Fruit fly (Drosophila melanogaster) whole organism, pupa: ENCODE data around the gene bru1.

Source experiments
- CG10348 ChIP-seq: fragments of 200-800 bp; sonication (Bioruptor generic); IDR thresholded peaks from 2 replicates; pipeline ENCODE4 v1.3.6; 2022; ENCODE audit warnings: missing biosample characterization, missing genetic modification characterization
- CG13204 ChIP-seq: fragments of 200-800 bp; sonication (Bioruptor generic); optimal IDR thresholded peaks from 2 replicates; lab custom pipeline; 2018; ENCODE audit warnings: missing biosample characterization, mild to moderate bottlenecking, missing genetic modification characterization, moderate library complexity
- CG14655 ChIP-seq: fragments of 200-800 bp; sonication (Bioruptor generic); optimal IDR thresholded peaks from 3 replicates; lab custom pipeline; 2017; ENCODE audit warnings: mild to moderate bottlenecking, missing biosample characterization, missing genetic modification reagents, missing genetic modification characterization
- CG17806 ChIP-seq: fragments of 200-800 bp; sonication (Bioruptor generic); optimal IDR thresholded peaks from 2 replicates; lab custom pipeline; 2018; ENCODE audit warnings: missing biosample characterization, mild to moderate bottlenecking, missing genetic modification characterization, moderate library complexity
- CG8159 ChIP-seq: fragments of 200-800 bp; sonication (Bioruptor generic); optimal IDR thresholded peaks from 3 replicates; lab custom pipeline; 2018; ENCODE audit warnings: missing biosample characterization, mild to moderate bottlenecking, missing genetic modification characterization, moderate library complexity
- CG8301 ChIP-seq: fragments of 200-800 bp; sonication (Bioruptor generic); optimal IDR thresholded peaks from 2 replicates; lab custom pipeline; 2018; ENCODE audit warnings: missing biosample characterization, mild to moderate bottlenecking, missing genetic modification characterization
- CG9948 ChIP-seq: fragments of 200-800 bp; sonication (Bioruptor generic); optimal IDR thresholded peaks from 2 replicates; lab custom pipeline; 2018; ENCODE audit warnings: missing biosample characterization, mild to moderate bottlenecking, missing genetic modification characterization, moderate library complexity
- EcR ChIP-seq: fragments of 200-800 bp; sonication (Bioruptor generic); optimal IDR thresholded peaks from 3 replicates; lab custom pipeline; 2019; ENCODE audit warnings: missing biosample characterization, missing genetic modification characterization, mild to moderate bottlenecking, moderate library complexity, missing genetic modification reagents
- Ets98B ChIP-seq: fragments of 200-800 bp; sonication (Bioruptor generic); IDR thresholded peaks from 2 replicates; pipeline ENCODE4 v1.3.6; 2022; ENCODE audit warnings: missing biosample characterization, missing genetic modification characterization
- Pif1B ChIP-seq: fragments of 200-800 bp; sonication (Bioruptor generic); optimal IDR thresholded peaks from 3 replicates; lab custom pipeline; 2016; ENCODE audit warnings: missing biosample characterization, missing genetic modification characterization
- Snoo ChIP-seq: fragments of 200-800 bp; sonication (Bioruptor generic); optimal IDR thresholded peaks from 3 replicates; lab custom pipeline; 2017; ENCODE audit warnings: missing biosample characterization, mild to moderate bottlenecking, missing genetic modification characterization, inconsistent platforms
- fd96Ca ChIP-seq: fragments of 200-800 bp; sonication (Bioruptor generic); IDR thresholded peaks from 3 replicates; pipeline ENCODE4 v1.3.6; 2022; ENCODE audit warnings: missing biosample characterization, missing genetic modification characterization
- gl ChIP-seq: fragments of 200-800 bp; sonication (Bioruptor generic); optimal IDR thresholded peaks from 2 replicates; lab custom pipeline; 2018; ENCODE audit warnings: missing biosample characterization, mild to moderate bottlenecking, missing genetic modification characterization

DNA sequence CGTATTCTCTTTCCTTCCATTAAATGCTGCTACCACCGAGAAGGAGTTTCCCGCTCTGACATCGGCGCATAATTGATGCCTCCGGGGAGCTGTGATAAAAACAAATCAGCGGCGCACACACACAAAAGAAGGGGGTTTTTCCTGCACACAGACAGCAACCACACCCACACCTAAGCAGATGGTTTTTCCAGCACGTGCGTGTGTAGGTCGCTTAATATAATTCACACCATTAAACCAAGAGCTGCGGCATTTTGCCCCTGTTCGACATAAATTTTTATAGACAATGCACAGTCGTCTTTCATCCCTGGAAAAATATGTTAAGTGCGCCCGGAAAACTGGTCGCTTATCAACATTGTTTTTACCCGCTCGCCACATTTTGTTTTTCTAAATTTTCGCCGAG, 77.5 kb downstream of the bru1 start:
- TF ChIP-seq gl (no peak), CG8159 (tag; lab: Kevin White, UChicago) (no peak), CG9948 (tag; lab: Kevin White, UChicago) (no peak), Pif1B (GFP tag; lab: Kevin White, UChicago) (no peak), CG8301 (tag; lab: Kevin White, UChicago) (no peak), Ets98B (GFP tag; lab: Robert Waterston, UW) (no peak), CG10348 (GFP tag; lab: Robert Waterston, UW) (no peak), fd96Ca (no peak), CG17806 (no peak), Snoo (tag; lab: Kevin White, UChicago) (no peak), CG13204 (GFP tag; lab: Kevin White, UChicago) (no peak), EcR (GFP tag; lab: Kevin White, UChicago) (no peak), CG14655 (GFP tag; lab: Kevin White, UChicago) (no peak)
